Worm (Caenorhabditis elegans) whole organism, L4 larva: Measurements from ENCODE around the gene fil-2.

Experiments
- aha-1 ChIP-seq: fragments of 150-350 bp; peaks from one replicate; lab custom pipeline; 2014; ENCODE audit warnings: missing biosample characterization, missing genetic modification characterization
- ama-1 ChIP-seq: fragments of 150-350 bp; optimal IDR thresholded peaks from 2 replicates; lab custom pipeline; 2014; ENCODE audit warnings: inconsistent platforms, mixed read lengths
- lin-38 ChIP-seq: fragments of 200-800 bp; sonication (Bioruptor generic); IDR thresholded peaks from 2 replicates; pipeline ENCODE4 v1.3.6; 2022; ENCODE audit warnings: missing genetic modification reagents, missing genetic modification characterization, missing compliant biosample characterization
- lir-3 ChIP-seq: sonication (generic microtip); optimal IDR thresholded peaks from 2 replicates; lab custom pipeline; 2016; ENCODE audit warnings: mild to moderate bottlenecking, missing genetic modification characterization, missing compliant biosample characterization
- mdl-1 ChIP-seq, 2 experiments: fragments of 150-350 bp in 1 of 2; sonication (generic microtip) in 1 of 2; optimal IDR thresholded peaks; 2 replicates each; lab custom pipeline; 2014 to 2017; ENCODE audit warnings: missing biosample characterization in 2 of 2, missing genetic modification characterization in 2 of 2
- nhr-28 ChIP-seq: fragments of 150-350 bp; optimal IDR thresholded peaks from 2 replicates; lab custom pipeline; 2014; ENCODE audit warnings: missing biosample characterization, missing genetic modification characterization
- nhr-77 ChIP-seq: fragments of 150-350 bp; optimal IDR thresholded peaks from 2 replicates; lab custom pipeline; 2014; ENCODE audit warnings: missing biosample characterization, missing genetic modification characterization
- php-3 ChIP-seq: fragments of 200-800 bp; sonication (Bioruptor generic); IDR thresholded peaks from 2 replicates; pipeline ENCODE4 v1.3.6; 2022; ENCODE audit warnings: missing genetic modification reagents, missing genetic modification characterization, missing compliant biosample characterization
- unc-39 ChIP-seq: sonication (generic microtip); optimal IDR thresholded peaks from 2 replicates; lab custom pipeline; 2017; ENCODE audit warnings: missing biosample characterization, missing genetic modification characterization
- vab-7 ChIP-seq: fragments of 200-800 bp; sonication (Bioruptor generic); IDR thresholded peaks from 2 replicates; pipeline ENCODE4 v1.3.6; 2022; ENCODE audit warnings: missing genetic modification reagents, missing genetic modification characterization, missing compliant biosample characterization
- zip-2 ChIP-seq: fragments of 150-350 bp; optimal IDR thresholded peaks from 2 replicates; lab custom pipeline; 2014; ENCODE audit warnings: missing biosample characterization, missing genetic modification characterization
- ztf-11 ChIP-seq: fragments of 150-350 bp; optimal IDR thresholded peaks from 2 replicates; lab custom pipeline; 2014; ENCODE audit warnings: missing biosample characterization, missing genetic modification characterization

ce11 chrV:6326394-6326793, 47.6 kb downstream of the fil-2 start:
- no peak for TF ChIP-seq ama-1 (lab: Kevin White, UChicago)
- TF ChIP-seq lir-3: no peak
- no peak for TF ChIP-seq nhr-77 (tag; lab: Kevin White, UChicago)
- TF ChIP-seq mdl-1 (tag; optimal IDR thresholded peaks at IDR 0.05; lab: Kevin White, UChicago): no peak
- TF ChIP-seq ztf-11: no peak
- no peak for TF ChIP-seq vab-7
- TF ChIP-seq zip-2 (tag; lab: Kevin White, UChicago): no peak
- peak; percentile 23 for TF ChIP-seq nhr-28 (tag; lab: Kevin White, UChicago)
- no peak for TF ChIP-seq lin-38 (GFP tag; lab: Robert Waterston, UW)
- TF ChIP-seq php-3 (GFP tag; lab: Robert Waterston, UW): no peak
- TF ChIP-seq aha-1 (tag; lab: Kevin White, UChicago): no peak
- no peak for TF ChIP-seq unc-39 (tag; lab: Kevin White, UChicago)
